Worm (Caenorhabditis elegans) whole organism, late embryonic: ENCODE measurements around the gene abu-2.

Experiments used
- C08G9.2 ChIP-seq: sonication (generic microtip); optimal IDR thresholded peaks from 2 replicates; lab custom pipeline; 2016; ENCODE audit warnings: mild to moderate bottlenecking, missing genetic modification characterization, moderate library complexity, missing compliant biosample characterization
- K09A11.1 ChIP-seq: sonication (generic microtip); optimal IDR thresholded peaks from 2 replicates; lab custom pipeline; 2017; ENCODE audit warnings: antibody characterized with exemption, mild to moderate bottlenecking, missing genetic modification characterization, missing compliant biosample characterization; ENCODE audit not compliant: insufficient read depth
- ahr-1 ChIP-seq: sonication (generic microtip); optimal IDR thresholded peaks from 2 replicates; lab custom pipeline; 2016; ENCODE audit warnings: missing genetic modification characterization, missing compliant biosample characterization
- ama-1 ChIP-seq: fragments of 150-350 bp; optimal IDR thresholded peaks from 2 replicates; lab custom pipeline; 2014
- ceh-14 ChIP-seq: sonication (generic microtip); optimal IDR thresholded peaks from 2 replicates; lab custom pipeline; 2016; ENCODE audit warnings: missing genotype, missing genetic modification characterization, missing compliant biosample characterization
- ceh-24 ChIP-seq: sonication (generic microtip); optimal IDR thresholded peaks from 2 replicates; lab custom pipeline; 2016; ENCODE audit warnings: mild to moderate bottlenecking, missing genetic modification characterization, missing compliant biosample characterization
- ceh-6 ChIP-seq: fragments of 200-800 bp; sonication (Bioruptor generic); optimal IDR thresholded peaks from 2 replicates; lab custom pipeline; 2018; ENCODE audit warnings: mild to moderate bottlenecking, missing genetic modification characterization, missing compliant biosample characterization
- dmd-4 ChIP-seq: sonication (generic microtip); optimal IDR thresholded peaks from 2 replicates; lab custom pipeline; 2016; ENCODE audit warnings: borderline replicate concordance, missing genetic modification characterization, missing compliant biosample characterization
- dve-1 ChIP-seq: sonication (generic microtip); optimal IDR thresholded peaks from 2 replicates; lab custom pipeline; 2017; ENCODE audit warnings: antibody characterized with exemption, mild to moderate bottlenecking, missing genetic modification characterization, missing compliant biosample characterization
- elt-2 ChIP-seq: sonication (generic microtip); optimal IDR thresholded peaks from 2 replicates; lab custom pipeline; 2016; ENCODE audit warnings: missing genetic modification reagents, missing genetic modification characterization, missing compliant biosample characterization
- fkh-10 ChIP-seq: fragments of 150-350 bp; optimal IDR thresholded peaks from 2 replicates; lab custom pipeline; 2014; ENCODE audit warnings: missing biosample characterization, missing genetic modification reagents, missing genetic modification characterization
- hlh-15 ChIP-seq: sonication (generic microtip); optimal IDR thresholded peaks from 2 replicates; lab custom pipeline; 2016; ENCODE audit warnings: missing genetic modification characterization, missing compliant biosample characterization
- nhr-11 ChIP-seq: fragments of 150-350 bp; optimal IDR thresholded peaks from 2 replicates; lab custom pipeline; 2014; ENCODE audit warnings: missing biosample characterization, missing genetic modification characterization
- rnt-1 ChIP-seq: sonication (generic microtip); optimal IDR thresholded peaks from 2 replicates; lab custom pipeline; 2016; ENCODE audit warnings: missing genetic modification characterization, missing compliant biosample characterization

DNA sequence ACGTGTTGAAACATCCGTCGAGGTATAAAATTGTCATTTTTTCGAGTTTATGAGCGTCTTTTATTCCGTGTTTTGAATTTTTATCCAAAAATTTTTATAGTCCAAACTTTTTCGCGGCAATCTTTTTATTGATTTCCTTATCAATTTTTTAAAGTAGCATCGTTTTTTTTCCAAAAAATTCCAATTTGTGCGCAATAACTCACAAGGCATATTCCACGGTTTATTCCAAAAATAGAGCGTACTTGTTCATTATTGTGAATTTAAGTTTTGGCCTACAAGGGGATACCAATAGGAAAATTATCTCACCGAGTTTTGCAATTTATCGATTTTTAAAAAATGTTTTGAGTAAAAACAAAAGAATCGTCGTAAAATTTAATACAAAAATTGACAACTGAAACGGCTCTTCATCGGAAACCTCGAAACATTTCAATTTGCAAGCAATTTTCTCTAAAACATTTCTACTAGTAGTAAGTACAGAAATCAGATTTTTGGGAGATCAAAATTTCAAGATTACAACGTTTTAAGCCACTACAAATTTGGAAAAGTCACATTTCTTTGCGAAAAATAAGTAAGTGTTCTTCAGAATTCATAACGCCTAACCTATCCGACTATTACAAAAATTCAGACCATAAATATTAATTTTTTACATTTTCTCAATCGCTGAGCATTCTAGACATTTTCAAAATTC is 33.2 kb upstream of the abu-2 start:
- no peak for TF ChIP-seq rnt-1
- TF ChIP-seq elt-2 = no peak
- TF ChIP-seq ceh-24 (tag; lab: Kevin White, UChicago) = no peak
- no peak for TF ChIP-seq fkh-10
- TF ChIP-seq dmd-4 = no peak
- no peak for TF ChIP-seq ahr-1 (tag; lab: Kevin White, UChicago)
- no peak for TF ChIP-seq hlh-15
- no peak for TF ChIP-seq dve-1
- TF ChIP-seq ceh-14 (tag; lab: Kevin White, UChicago) = no peak
- no peak for TF ChIP-seq nhr-11
- no peak for TF ChIP-seq C08G9.2 (tag; lab: Kevin White, UChicago)
- TF ChIP-seq K09A11.1 (tag; lab: Kevin White, UChicago) = no peak
- TF ChIP-seq ama-1 (lab: Kevin White, UChicago) = no peak
- no peak for TF ChIP-seq ceh-6 (GFP tag; lab: Kevin White, UChicago)
